Fruit fly (Drosophila melanogaster) whole organism, embryonic: Measurements from ENCODE around the gene CG13676.

ENCODE experiments used
- Abd-B ChIP-seq: fragments of 200-800 bp; sonication (Bioruptor generic); optimal IDR thresholded peaks from 2 replicates; lab custom pipeline; 2018; ENCODE audit warnings: missing biosample characterization, mild to moderate bottlenecking, missing genetic modification characterization, moderate library complexity
- Blimp-1 ChIP-seq: fragments of 200-800 bp; sonication (Bioruptor generic); optimal IDR thresholded peaks from 3 replicates; lab custom pipeline; 2018; ENCODE audit warnings: missing biosample characterization, missing genetic modification characterization, mild to moderate bottlenecking, moderate library complexity, missing genetic modification reagents
- CG10543 ChIP-seq: fragments of 200-800 bp; sonication (Bioruptor generic); optimal IDR thresholded peaks from 3 replicates; lab custom pipeline; 2017; ENCODE audit warnings: missing biosample characterization, mild to moderate bottlenecking, missing genetic modification characterization, moderate library complexity
- CG11093 ChIP-seq: fragments of 200-800 bp; sonication (Bioruptor generic); IDR thresholded peaks from 3 replicates; pipeline ENCODE4 v1.3.6; 2022; ENCODE audit warnings: missing biosample characterization, missing genetic modification characterization
- CG12071 ChIP-seq: fragments of 200-800 bp; sonication (Bioruptor generic); optimal IDR thresholded peaks from 3 replicates; lab custom pipeline; 2018; ENCODE audit warnings: missing biosample characterization, mild to moderate bottlenecking, missing genetic modification characterization
- CG12744 ChIP-seq: fragments of 200-800 bp; sonication (Bioruptor generic); optimal IDR thresholded peaks from 2 replicates; lab custom pipeline; 2016; ENCODE audit warnings: missing biosample characterization, missing genetic modification characterization
- CG1529 ChIP-seq: fragments of 200-800 bp; sonication (Bioruptor generic); optimal IDR thresholded peaks from 3 replicates; lab custom pipeline; 2018; ENCODE audit warnings: missing biosample characterization, missing genetic modification characterization
- CG15696 ChIP-seq: fragments of 200-800 bp; sonication (Bioruptor generic); optimal IDR thresholded peaks from 2 replicates; lab custom pipeline; 2019; ENCODE audit warnings: missing biosample characterization, mild to moderate bottlenecking, missing genetic modification characterization, moderate library complexity
- CG17802 ChIP-seq: fragments of 200-800 bp; sonication (Bioruptor generic); optimal IDR thresholded peaks from 2 replicates; lab custom pipeline; 2018; ENCODE audit warnings: missing biosample characterization, mild to moderate bottlenecking, missing genetic modification characterization, moderate library complexity
- CG18262 ChIP-seq: fragments of 200-800 bp; optimal IDR thresholded peaks from 3 replicates; lab custom pipeline; 2019; ENCODE audit warnings: missing biosample characterization, mild to moderate bottlenecking, missing genetic modification characterization, moderate library complexity
- CG2202 ChIP-seq: fragments of 200-800 bp; sonication (Bioruptor generic); optimal IDR thresholded peaks from 2 replicates; lab custom pipeline; 2018; ENCODE audit warnings: missing biosample characterization, mild to moderate bottlenecking, missing genetic modification characterization
- CG31388 ChIP-seq: fragments of 200-800 bp; sonication (Bioruptor generic); optimal IDR thresholded peaks from 2 replicates; lab custom pipeline; 2016; ENCODE audit warnings: missing biosample characterization, missing genetic modification characterization
- CG34422 ChIP-seq: fragments of 200-800 bp; sonication (Bioruptor generic); IDR thresholded peaks from 3 replicates; pipeline ENCODE4 v1.3.6; 2022; ENCODE audit warnings: missing biosample characterization, missing genetic modification characterization
- CG4404 ChIP-seq: fragments of 200-800 bp; sonication (Bioruptor generic); IDR thresholded peaks from 2 replicates; pipeline ENCODE4 v1.3.6; 2022; ENCODE audit warnings: missing biosample characterization, missing genetic modification characterization
- CG6254 ChIP-seq: fragments of 200-800 bp; sonication (Bioruptor generic); optimal IDR thresholded peaks from 3 replicates; lab custom pipeline; 2017; ENCODE audit warnings: mild to moderate bottlenecking, missing biosample characterization, missing genetic modification reagents, missing genetic modification characterization
- CG6689 ChIP-seq: fragments of 200-800 bp; sonication (Bioruptor generic); IDR thresholded peaks from 2 replicates; pipeline ENCODE4 v1.3.6; 2022; ENCODE audit warnings: missing biosample characterization, missing genetic modification characterization
- CG7357 ChIP-seq: fragments of 200-800 bp; sonication (Bioruptor generic); IDR thresholded peaks from 3 replicates; pipeline ENCODE4 v1.3.6; 2022; ENCODE audit warnings: missing biosample characterization, missing genetic modification characterization
- CG8281 ChIP-seq: fragments of 200-800 bp; sonication (Bioruptor generic); optimal IDR thresholded peaks from 2 replicates; lab custom pipeline; 2018; ENCODE audit warnings: missing biosample characterization, mild to moderate bottlenecking, missing genetic modification characterization, moderate library complexity
- CG8388 ChIP-seq: fragments of 200-800 bp; sonication (Bioruptor generic); optimal IDR thresholded peaks from 2 replicates; lab custom pipeline; 2019; ENCODE audit warnings: missing biosample characterization, mild to moderate bottlenecking, missing genetic modification characterization, moderate library complexity
- D ChIP-seq, 2 experiments: fragments of 200-800 bp in 1 of 2; fragments of >200 bp in 1 of 2; sonication (Bioruptor generic) in 1 of 2; optimal IDR thresholded peaks; 2 replicates in 1 of 2; 3 replicates in 1 of 2; lab custom pipeline; 2017; ENCODE audit warnings: mild to moderate bottlenecking in 1 of 2, missing biosample characterization in 1 of 2, missing genetic modification characterization in 1 of 2, missing genetic modification reagents in 1 of 2
- Dad ChIP-seq: fragments of 200-800 bp; sonication (Bioruptor generic); optimal IDR thresholded peaks from 3 replicates; lab custom pipeline; 2016; ENCODE audit warnings: missing biosample characterization, missing genetic modification characterization
- Dek ChIP-seq: fragments of 200-800 bp; sonication (Bioruptor generic); optimal IDR thresholded peaks from 3 replicates; lab custom pipeline; 2019; ENCODE audit warnings: missing biosample characterization, mild to moderate bottlenecking, missing genetic modification characterization, moderate library complexity
- Dfd ChIP-seq, 2 experiments: fragments of >200 bp; optimal IDR thresholded peaks; 2 replicates each; lab custom pipeline; 2017; ENCODE audit warnings: missing biosample characterization in 2 of 2, missing genetic modification characterization in 2 of 2
- Dp ChIP-seq: fragments of 200-800 bp; sonication (Bioruptor generic); optimal IDR thresholded peaks from 2 replicates; lab custom pipeline; 2018; ENCODE audit warnings: missing biosample characterization, mild to moderate bottlenecking, missing genetic modification characterization, moderate library complexity
- Gug ChIP-seq: fragments of 200-800 bp; sonication (Bioruptor generic); IDR thresholded peaks from 4 replicates; pipeline ENCODE4 v1.3.6; 2022; ENCODE audit warnings: missing biosample characterization, missing genetic modification characterization
- HmgZ ChIP-seq: fragments of 200-800 bp; sonication (Bioruptor generic); optimal IDR thresholded peaks from 2 replicates; lab custom pipeline; 2018; ENCODE audit warnings: missing biosample characterization, mild to moderate bottlenecking, missing genetic modification characterization
- Lpt ChIP-seq: fragments of >200 bp; optimal IDR thresholded peaks from 2 replicates; lab custom pipeline; 2018; ENCODE audit warnings: missing biosample characterization, missing genetic modification characterization
- MTF-1 ChIP-seq: fragments of 200-800 bp; sonication (Bioruptor generic); optimal IDR thresholded peaks from 2 replicates; lab custom pipeline; 2018; ENCODE audit warnings: missing biosample characterization, mild to moderate bottlenecking, missing genetic modification characterization, borderline replicate concordance
- Neu2 ChIP-seq: fragments of 200-800 bp; sonication (Bioruptor generic); optimal IDR thresholded peaks from 3 replicates; lab custom pipeline; 2016; ENCODE audit warnings: missing biosample characterization, missing genetic modification characterization, borderline replicate concordance
- Trl ChIP-seq, 3 experiments: fragments of >200 bp in 2 of 3; fragments of 200-800 bp in 1 of 3; sonication (Bioruptor generic) in 1 of 3; optimal IDR thresholded peaks; 2 replicates in 1 of 3; 3 replicates in 2 of 3; lab custom pipeline; 2016 to 2017; ENCODE audit warnings: missing biosample characterization in 1 of 3, missing genetic modification characterization in 1 of 3
- amos ChIP-seq: fragments of 200-800 bp; sonication (Bioruptor generic); IDR thresholded peaks from 2 replicates; pipeline ENCODE4 v1.3.6; 2022; ENCODE audit warnings: missing biosample characterization, missing genetic modification characterization; ENCODE audit not compliant: partially characterized antibody
- bab2 ChIP-seq: fragments of 200-800 bp; sonication (Bioruptor generic); optimal IDR thresholded peaks from 2 replicates; lab custom pipeline; 2016; ENCODE audit warnings: missing biosample characterization, missing genetic modification characterization
- bowl ChIP-seq: fragments of 200-800 bp; sonication (Bioruptor generic); IDR thresholded peaks from 2 replicates; pipeline ENCODE4 v1.3.6; 2022; ENCODE audit warnings: missing biosample characterization, missing genetic modification characterization
- chm ChIP-seq: fragments of 200-800 bp; sonication (Bioruptor generic); IDR thresholded peaks from 2 replicates; pipeline ENCODE4 v1.3.6; 2022; ENCODE audit warnings: missing biosample characterization, missing genetic modification characterization
- danr ChIP-seq: fragments of 200-800 bp; sonication (Bioruptor generic); IDR thresholded peaks from 2 replicates; pipeline ENCODE4 v1.3.6; 2022; ENCODE audit warnings: missing biosample characterization, missing genetic modification characterization
- dpn ChIP-seq, 2 experiments: fragments of 200-800 bp; sonication (Bioruptor generic); optimal IDR thresholded peaks; 3 replicates each; lab custom pipeline; 2016; ENCODE audit warnings: missing biosample characterization in 2 of 2, missing genetic modification characterization in 2 of 2
- ewg ChIP-seq: fragments of 200-800 bp; sonication (Bioruptor generic); optimal IDR thresholded peaks from 3 replicates; lab custom pipeline; 2017; ENCODE audit warnings: mild to moderate bottlenecking, missing biosample characterization, missing genetic modification reagents, missing genetic modification characterization
- fd3F ChIP-seq: fragments of 200-800 bp; sonication (Bioruptor generic); optimal IDR thresholded peaks from 2 replicates; lab custom pipeline; 2018; ENCODE audit warnings: missing biosample characterization, mild to moderate bottlenecking, missing genetic modification characterization, moderate library complexity
- fru ChIP-seq: fragments of >200 bp; optimal IDR thresholded peaks from 2 replicates; lab custom pipeline; 2017
- gfzf ChIP-seq: fragments of 200-800 bp; sonication (Bioruptor generic); optimal IDR thresholded peaks from 2 replicates; lab custom pipeline; 2016; ENCODE audit warnings: missing biosample characterization, mild to moderate bottlenecking, missing genetic modification characterization, moderate library complexity
- grn ChIP-seq: fragments of 200-800 bp; sonication (Bioruptor generic); optimal IDR thresholded peaks from 3 replicates; lab custom pipeline; 2017; ENCODE audit warnings: missing biosample characterization, missing genetic modification characterization
- kay ChIP-seq: fragments of 200-800 bp; sonication (Bioruptor generic); optimal IDR thresholded peaks from 2 replicates; lab custom pipeline; 2016; ENCODE audit warnings: missing biosample characterization, missing genetic modification characterization
- klu ChIP-seq: fragments of 200-800 bp; sonication (Bioruptor generic); IDR thresholded peaks from 2 replicates; pipeline ENCODE4 v1.3.6; 2022; ENCODE audit warnings: missing biosample characterization, missing genetic modification characterization
- mam ChIP-seq: fragments of 200-800 bp; sonication (Bioruptor generic); optimal IDR thresholded peaks from 3 replicates; lab custom pipeline; 2016; ENCODE audit warnings: missing biosample characterization, missing genetic modification characterization
- pb ChIP-seq: fragments of 200-800 bp; sonication (Bioruptor generic); optimal IDR thresholded peaks from 3 replicates; lab custom pipeline; 2016; ENCODE audit warnings: missing biosample characterization, missing genetic modification characterization
- pho ChIP-seq: fragments of 200-800 bp; sonication (Bioruptor generic); optimal IDR thresholded peaks from 2 replicates; lab custom pipeline; 2016; ENCODE audit warnings: missing biosample characterization, missing genetic modification characterization
- sima ChIP-seq: fragments of 200-800 bp; sonication (Bioruptor generic); optimal IDR thresholded peaks from 2 replicates; lab custom pipeline; 2016; ENCODE audit warnings: missing biosample characterization, missing genetic modification characterization
- slou ChIP-seq: fragments of 200-800 bp; sonication (Bioruptor generic); optimal IDR thresholded peaks from 3 replicates; lab custom pipeline; 2016; ENCODE audit warnings: missing biosample characterization, missing genetic modification characterization
- tna ChIP-seq: fragments of 200-800 bp; sonication (Bioruptor generic); IDR thresholded peaks from 2 replicates; pipeline ENCODE4 v1.3.6; 2022; ENCODE audit warnings: missing biosample characterization, missing genetic modification characterization; ENCODE audit not compliant: partially characterized antibody
- wdn ChIP-seq: fragments of 200-800 bp; sonication (Bioruptor generic); IDR thresholded peaks from 2 replicates; pipeline ENCODE4 v1.3.6; 2022; ENCODE audit warnings: missing biosample characterization, missing genetic modification characterization

The CG13676 gene

DNA sequence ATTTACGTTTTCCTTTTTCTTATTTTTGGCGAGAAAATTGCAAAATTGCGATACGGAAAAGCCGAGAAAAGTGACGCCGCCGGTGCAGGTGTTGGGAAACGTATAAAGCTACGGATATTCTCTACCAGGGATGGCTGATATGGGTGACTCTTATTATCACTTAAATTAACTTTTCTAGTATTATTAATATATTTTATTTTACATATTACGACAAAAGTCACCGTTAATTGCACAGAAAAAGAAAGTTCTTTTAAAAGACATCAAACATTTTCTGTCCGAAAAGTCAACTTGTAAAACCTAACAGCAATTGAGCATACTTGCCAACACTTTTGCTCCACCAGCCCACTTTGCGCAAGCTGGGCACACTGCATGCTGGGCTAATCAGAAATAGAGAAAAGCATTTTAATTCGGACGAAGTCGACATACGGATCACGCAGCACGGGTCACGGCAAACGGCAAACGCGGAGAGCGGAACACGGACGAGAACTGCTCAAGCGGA is 23.9 kb downstream of the CG13676 start, which contains the start of the genes Cds and Uba2 (continued):
- no peak for TF ChIP-seq D (optimal IDR thresholded peaks at IDR 0.05; lab: Kevin White, UChicago)
- TF ChIP-seq D (GFP tag; optimal IDR thresholded peaks at IDR 0.05; lab: Kevin White, UChicago) = peak; percentile 76
- peak; percentile 81 for TF ChIP-seq danr
- peak; percentile 94 for TF ChIP-seq CG34422 (GFP tag; lab: Robert Waterston, UW)
- TF ChIP-seq Gug (GFP tag; lab: Robert Waterston, UW) = peak; percentile 82
- peak; percentile 51 for TF ChIP-seq CG12744 (GFP tag; lab: Kevin White, UChicago)
- TF ChIP-seq ewg (GFP tag; lab: Kevin White, UChicago) = peak; percentile 82
- TF ChIP-seq CG10543 (GFP tag; lab: Kevin White, UChicago) = peak; percentile 97
- TF ChIP-seq CG11093 = peak; percentile 84
- TF ChIP-seq CG15696 (tag; lab: Kevin White, UChicago) = peak; percentile 93
- TF ChIP-seq CG6254 = peak; percentile 80
- TF ChIP-seq gfzf (GFP tag; lab: Kevin White, UChicago) = peak; percentile 71
- no peak for TF ChIP-seq sima
- TF ChIP-seq CG1529 = peak; percentile 73
- TF ChIP-seq CG31388 (GFP tag; lab: Kevin White, UChicago) = peak; percentile 73
- TF ChIP-seq Dad (GFP tag; lab: Kevin White, UChicago) = peak; percentile 57
- peak; percentile 90 for TF ChIP-seq CG8388 (GFP tag; lab: Kevin White, UChicago)
- TF ChIP-seq bab2 (GFP tag; lab: Kevin White, UChicago) = peak; percentile 84
- peak; percentile 38 for TF ChIP-seq Dp
- TF ChIP-seq CG4404 (GFP tag; lab: Robert Waterston, UW) = peak; percentile 91
- no peak for TF ChIP-seq grn (GFP tag; lab: Kevin White, UChicago)
- TF ChIP-seq slou (GFP tag; lab: Kevin White, UChicago) = peak; percentile 92
- no peak for TF ChIP-seq Neu2 (GFP tag; lab: Kevin White, UChicago)
- peak; percentile 90 for TF ChIP-seq kay (GFP tag; lab: Kevin White, UChicago)
- TF ChIP-seq dpn (GFP tag; optimal IDR thresholded peaks at IDR 0.05; lab: Kevin White, UChicago) = peak; percentile 81 to 96
- TF ChIP-seq pb (GFP tag; lab: Kevin White, UChicago) = peak; percentile 48
- TF ChIP-seq Dek = peak; percentile 94
- TF ChIP-seq fru (lab: Kevin White, UChicago) = no peak
- TF ChIP-seq Lpt (GFP tag; lab: Kevin White, UChicago) = no peak
- TF ChIP-seq pho (GFP tag; lab: Kevin White, UChicago) = peak; percentile 80
- peak; percentile 39; the same call in 1 of the 2 replicates for TF ChIP-seq amos (GFP tag; lab: Robert Waterston, UW)
- TF ChIP-seq CG7357 (GFP tag; lab: Robert Waterston, UW) = peak; percentile 76
- peak; percentile 86 for TF ChIP-seq CG18262
- TF ChIP-seq wdn = peak; percentile 87
- TF ChIP-seq Trl (optimal IDR thresholded peaks at IDR 0.05; lab: Kevin White, UChicago) = no peak
- peak; percentile 82 for TF ChIP-seq Trl (GFP tag; optimal IDR thresholded peaks at IDR 0.05; lab: Kevin White, UChicago)
- TF ChIP-seq fd3F (GFP tag; lab: Kevin White, UChicago) = peak; percentile 92
- TF ChIP-seq Dfd (GFP tag; optimal IDR thresholded peaks at IDR 0.05; lab: Kevin White, UChicago) = no peak
- peak; percentile 51 for TF ChIP-seq CG17802
- TF ChIP-seq mam (GFP tag; lab: Kevin White, UChicago) = peak; percentile 88
- no peak for TF ChIP-seq bowl (GFP tag; lab: Robert Waterston, UW)
- TF ChIP-seq HmgZ (tag; lab: Kevin White, UChicago) = peak; percentile 96
- peak; percentile 92 for TF ChIP-seq Abd-B (GFP tag; lab: Kevin White, UChicago)
- TF ChIP-seq CG8281 = peak; percentile 75
- TF ChIP-seq CG12071 (GFP tag; lab: Kevin White, UChicago) = no peak
- TF ChIP-seq CG2202 (tag; lab: Kevin White, UChicago) = peak; percentile 88
- peak; percentile 88 for TF ChIP-seq klu
- TF ChIP-seq Blimp-1 = peak; percentile 87
- peak; percentile 77 for TF ChIP-seq chm (GFP tag; lab: Robert Waterston, UW)
- TF ChIP-seq tna (GFP tag; lab: Robert Waterston, UW) = no peak
- TF ChIP-seq CG6689 = peak; percentile 90
- peak; percentile 52 for TF ChIP-seq MTF-1 (GFP tag; lab: Kevin White, UChicago)
